Worm (Caenorhabditis elegans): ENCODE results near the gene cup-16.

DNA sequence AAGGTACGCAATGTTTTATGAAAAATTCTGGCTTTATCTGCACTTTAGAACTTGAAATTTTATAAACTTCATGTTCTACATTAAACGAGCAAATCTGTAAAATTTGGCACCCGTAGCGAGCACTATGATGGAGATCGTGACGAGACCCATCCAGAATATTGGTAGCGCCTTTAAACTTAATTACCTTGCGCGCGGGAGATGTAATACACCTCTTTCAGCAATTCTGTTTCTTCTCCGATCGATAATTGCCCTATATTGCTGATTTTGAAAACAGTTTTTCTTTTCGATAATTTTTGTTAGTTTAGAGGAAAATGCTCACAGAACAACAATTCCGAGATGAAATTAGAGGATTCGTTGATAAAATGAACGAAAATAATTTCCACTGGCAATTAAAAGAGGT, 48.1 kb upstream of the cup-16 start, which contains the start of gene atg-10:
- TF ChIP-seq C34F6.9 (tag; optimal IDR thresholded peaks at IDR 0.05) (no peak), unc-62 (GFP tag; optimal IDR thresholded peaks at IDR 0.05) (no peak), nhr-12 (tag; optimal IDR thresholded peaks at IDR 0.05) (no peak), egl-27 (tag; optimal IDR thresholded peaks at IDR 0.05) (no peak), ama-1 (optimal IDR thresholded peaks at IDR 0.05) (no peak), mbf-1 (tag; optimal IDR thresholded peaks at IDR 0.05) (no peak)
